Fruit fly (Drosophila melanogaster) whole organism, embryonic: Measurements from ENCODE around the gene sbr.

Source experiments
- ATbp ChIP-seq: fragments of 200-800 bp; sonication (Bioruptor generic); optimal IDR thresholded peaks from 2 replicates; lab custom pipeline; 2017; ENCODE audit warnings: missing biosample characterization, mild to moderate bottlenecking, missing genetic modification characterization, missing genetic modification reagents
- Adf1 ChIP-seq: fragments of 200-800 bp; sonication (Bioruptor generic); IDR thresholded peaks from 2 replicates; pipeline ENCODE4 v1.3.6; 2022; ENCODE audit warnings: missing biosample characterization, missing genetic modification characterization
- CG10654 ChIP-seq: fragments of 200-800 bp; sonication (Bioruptor generic); optimal IDR thresholded peaks from 2 replicates; lab custom pipeline; 2016; ENCODE audit warnings: missing biosample characterization, missing genetic modification characterization
- CG11085 ChIP-seq: fragments of 200-800 bp; sonication (Bioruptor generic); IDR thresholded peaks from 2 replicates; pipeline ENCODE4 v1.3.6; 2022; ENCODE audit warnings: missing biosample characterization, missing genetic modification characterization
- CG11093 ChIP-seq: fragments of 200-800 bp; sonication (Bioruptor generic); IDR thresholded peaks from 3 replicates; pipeline ENCODE4 v1.3.6; 2022; ENCODE audit warnings: missing biosample characterization, missing genetic modification characterization
- CG1602 ChIP-seq: fragments of 200-800 bp; sonication (Bioruptor generic); optimal IDR thresholded peaks from 3 replicates; lab custom pipeline; 2016; ENCODE audit warnings: missing biosample characterization, missing genetic modification characterization
- CG1832 ChIP-seq: fragments of 200-800 bp; sonication (Bioruptor generic); optimal IDR thresholded peaks from 2 replicates; lab custom pipeline; 2017; ENCODE audit warnings: missing biosample characterization, mild to moderate bottlenecking, missing genetic modification characterization, inconsistent platforms
- CG18619 ChIP-seq: fragments of 200-800 bp; sonication (Bioruptor generic); optimal IDR thresholded peaks from 3 replicates; lab custom pipeline; 2017; ENCODE audit warnings: missing biosample characterization, mild to moderate bottlenecking, missing genetic modification characterization
- CG2889 ChIP-seq: fragments of 200-800 bp; sonication (Bioruptor generic); IDR thresholded peaks from 3 replicates; pipeline ENCODE4 v1.3.6; 2022; ENCODE audit warnings: missing biosample characterization, missing genetic modification characterization
- CG31224 ChIP-seq: fragments of 200-800 bp; sonication (Bioruptor generic); IDR thresholded peaks from 2 replicates; pipeline ENCODE4 v1.3.6; 2022; ENCODE audit warnings: missing biosample characterization, missing genetic modification characterization
- CG42726 ChIP-seq: fragments of 200-800 bp; sonication (Bioruptor generic); IDR thresholded peaks from 2 replicates; pipeline ENCODE4 v1.3.6; 2022; ENCODE audit warnings: missing biosample characterization, missing genetic modification characterization; ENCODE audit not compliant: partially characterized antibody
- CG4854 ChIP-seq: fragments of 200-800 bp; sonication (Bioruptor generic); optimal IDR thresholded peaks from 2 replicates; lab custom pipeline; 2016; ENCODE audit warnings: missing biosample characterization, missing genetic modification characterization, inconsistent platforms
- CG6254 ChIP-seq: fragments of 200-800 bp; sonication (Bioruptor generic); optimal IDR thresholded peaks from 3 replicates; lab custom pipeline; 2017; ENCODE audit warnings: mild to moderate bottlenecking, missing biosample characterization, missing genetic modification reagents, missing genetic modification characterization
- CG6654 ChIP-seq: fragments of 200-800 bp; sonication (Bioruptor generic); optimal IDR thresholded peaks from 2 replicates; lab custom pipeline; 2017; ENCODE audit warnings: missing biosample characterization, mild to moderate bottlenecking, missing genetic modification characterization
- CG6854 ChIP-seq: fragments of 200-800 bp; sonication (Bioruptor generic); optimal IDR thresholded peaks from 3 replicates; lab custom pipeline; 2017; ENCODE audit warnings: missing biosample characterization, mild to moderate bottlenecking, missing genetic modification characterization
- CG7745 ChIP-seq: fragments of 200-800 bp; sonication (Bioruptor generic); optimal IDR thresholded peaks from 2 replicates; lab custom pipeline; 2018; ENCODE audit warnings: missing biosample characterization, mild to moderate bottlenecking, missing genetic modification characterization, moderate library complexity
- Chrac-16 ChIP-seq: fragments of 200-800 bp; sonication (Bioruptor generic); optimal IDR thresholded peaks from 3 replicates; lab custom pipeline; 2016; ENCODE audit warnings: missing biosample characterization, missing genetic modification characterization
- H2.0 ChIP-seq: fragments of 200-800 bp; sonication (Bioruptor generic); IDR thresholded peaks from 2 replicates; pipeline ENCODE4 v1.3.6; 2022; ENCODE audit warnings: missing biosample characterization, missing genetic modification characterization
- HHEX ChIP-seq: fragments of 200-800 bp; sonication (Bioruptor generic); optimal IDR thresholded peaks from 3 replicates; lab custom pipeline; 2017; ENCODE audit warnings: missing biosample characterization, mild to moderate bottlenecking, missing genetic modification characterization, missing genetic modification reagents
- Hmx ChIP-seq: fragments of 200-800 bp; sonication (Bioruptor generic); optimal IDR thresholded peaks from 2 replicates; lab custom pipeline; 2016; ENCODE audit warnings: missing biosample characterization, missing genetic modification characterization
- Hr39 ChIP-seq: fragments of >200 bp; optimal IDR thresholded peaks from 2 replicates; lab custom pipeline; 2017
- MTF-1 ChIP-seq: fragments of 200-800 bp; sonication (Bioruptor generic); optimal IDR thresholded peaks from 2 replicates; lab custom pipeline; 2018; ENCODE audit warnings: missing biosample characterization, mild to moderate bottlenecking, missing genetic modification characterization, borderline replicate concordance
- Nf-YB ChIP-seq: fragments of 200-800 bp; sonication (Bioruptor generic); optimal IDR thresholded peaks from 3 replicates; lab custom pipeline; 2019; ENCODE audit warnings: missing biosample characterization, mild to moderate bottlenecking, missing genetic modification characterization, moderate library complexity
- Pdp1 ChIP-seq, 2 experiments: fragments of 200-800 bp; sonication (Bioruptor generic); optimal IDR thresholded peaks; 3 replicates each; lab custom pipeline; 2016; ENCODE audit warnings: missing biosample characterization in 2 of 2, missing genetic modification characterization in 2 of 2, mild to moderate bottlenecking in 1 of 2, moderate library complexity in 1 of 2
- Poxn ChIP-seq: fragments of 200-800 bp; sonication (Bioruptor generic); IDR thresholded peaks from 2 replicates; pipeline ENCODE4 v1.3.6; 2022; ENCODE audit warnings: missing biosample characterization, missing genetic modification characterization
- Rfx ChIP-seq: fragments of 200-800 bp; sonication (Bioruptor generic); IDR thresholded peaks from 2 replicates; pipeline ENCODE4 v1.3.6; 2022; ENCODE audit warnings: missing biosample characterization, missing genetic modification characterization
- Taf1 ChIP-seq: fragments of 200-800 bp; sonication (Bioruptor generic); IDR thresholded peaks from 2 replicates; pipeline ENCODE4 v1.3.6; 2022; ENCODE audit warnings: missing biosample characterization, missing genetic modification characterization
- Trl ChIP-seq, 3 experiments: fragments of >200 bp in 2 of 3; fragments of 200-800 bp in 1 of 3; sonication (Bioruptor generic) in 1 of 3; optimal IDR thresholded peaks; 2 replicates in 1 of 3; 3 replicates in 2 of 3; lab custom pipeline; 2016 to 2017; ENCODE audit warnings: missing biosample characterization in 1 of 3, missing genetic modification characterization in 1 of 3
- Vsx1 ChIP-seq: fragments of 200-800 bp; sonication (Bioruptor generic); optimal IDR thresholded peaks from 2 replicates; lab custom pipeline; 2017; ENCODE audit warnings: missing biosample characterization, mild to moderate bottlenecking, missing genetic modification characterization, missing genetic modification reagents
- az2 ChIP-seq: fragments of 200-800 bp; sonication (Bioruptor generic); optimal IDR thresholded peaks from 3 replicates; lab custom pipeline; 2016; ENCODE audit warnings: missing biosample characterization, missing genetic modification characterization
- bcd ChIP-seq: fragments of 200-800 bp; sonication (Bioruptor generic); optimal IDR thresholded peaks from 2 replicates; lab custom pipeline; 2017; ENCODE audit warnings: missing biosample characterization, mild to moderate bottlenecking, missing genetic modification characterization
- btn ChIP-seq: fragments of 200-800 bp; sonication (Bioruptor generic); optimal IDR thresholded peaks from 2 replicates; lab custom pipeline; 2016; ENCODE audit warnings: missing biosample characterization, missing genetic modification characterization
- cad ChIP-seq: fragments of >200 bp; optimal IDR thresholded peaks from 2 replicates; lab custom pipeline; 2017; ENCODE audit warnings: missing biosample characterization, missing genetic modification characterization
- cas ChIP-seq: fragments of 200-800 bp; sonication (Bioruptor generic); IDR thresholded peaks from 2 replicates; pipeline ENCODE4 v1.3.6; 2022; ENCODE audit warnings: missing biosample characterization, missing genetic modification characterization
- cg ChIP-seq: fragments of 200-800 bp; sonication (Bioruptor generic); optimal IDR thresholded peaks from 3 replicates; lab custom pipeline; 2019; ENCODE audit warnings: missing biosample characterization, mild to moderate bottlenecking, missing genetic modification characterization, moderate library complexity
- dm ChIP-seq: fragments of 200-800 bp; sonication (Bioruptor generic); optimal IDR thresholded peaks from 3 replicates; lab custom pipeline; 2016; ENCODE audit warnings: missing biosample characterization, missing genetic modification characterization
- dpn ChIP-seq, 2 experiments: fragments of 200-800 bp; sonication (Bioruptor generic); optimal IDR thresholded peaks; 3 replicates each; lab custom pipeline; 2016; ENCODE audit warnings: missing biosample characterization in 2 of 2, missing genetic modification characterization in 2 of 2
- esg ChIP-seq: fragments of 200-800 bp; sonication (Bioruptor generic); conservative IDR thresholded peaks from 2 replicates; pipeline ENCODE4 v1.3.6; 2022; ENCODE audit warnings: missing biosample characterization, missing genetic modification characterization
- ewg ChIP-seq: fragments of 200-800 bp; sonication (Bioruptor generic); optimal IDR thresholded peaks from 3 replicates; lab custom pipeline; 2017; ENCODE audit warnings: mild to moderate bottlenecking, missing biosample characterization, missing genetic modification reagents, missing genetic modification characterization
- eyg ChIP-seq: fragments of 200-800 bp; sonication (Bioruptor generic); optimal IDR thresholded peaks from 3 replicates; lab custom pipeline; 2016; ENCODE audit warnings: missing biosample characterization, missing genetic modification characterization
- fd102C ChIP-seq: fragments of 200-800 bp; sonication (Bioruptor generic); optimal IDR thresholded peaks from 2 replicates; lab custom pipeline; 2018; ENCODE audit warnings: missing biosample characterization, mild to moderate bottlenecking, missing genetic modification characterization, moderate library complexity
- gsb-n ChIP-seq: fragments of 200-800 bp; sonication (Bioruptor generic); optimal IDR thresholded peaks from 3 replicates; lab custom pipeline; 2018; ENCODE audit warnings: missing biosample characterization, mild to moderate bottlenecking, missing genetic modification characterization
- gt ChIP-seq: fragments of 200-800 bp; sonication (Bioruptor generic); IDR thresholded peaks from 2 replicates; pipeline ENCODE4 v1.3.6; 2022; ENCODE audit warnings: missing biosample characterization, missing genetic modification characterization
- hkb ChIP-seq, 2 experiments: fragments of 200-800 bp in 1 of 2; fragments of >200 bp in 1 of 2; sonication (Bioruptor generic) in 1 of 2; IDR thresholded peaks in 1 of 2; optimal IDR thresholded peaks in 1 of 2; 2 replicates each; pipeline versions ENCODE4 v1.3.6 to Lab custom; 2017 to 2022; ENCODE audit warnings: missing biosample characterization in 1 of 2, missing genetic modification characterization in 1 of 2
- jing ChIP-seq: fragments of 200-800 bp; sonication (Bioruptor generic); optimal IDR thresholded peaks from 2 replicates; lab custom pipeline; 2018; ENCODE audit warnings: missing biosample characterization, mild to moderate bottlenecking, missing genetic modification characterization
- kay ChIP-seq: fragments of 200-800 bp; sonication (Bioruptor generic); optimal IDR thresholded peaks from 2 replicates; lab custom pipeline; 2016; ENCODE audit warnings: missing biosample characterization, missing genetic modification characterization
- psq ChIP-seq: fragments of 200-800 bp; sonication (Bioruptor generic); optimal IDR thresholded peaks from 2 replicates; lab custom pipeline; 2017; ENCODE audit warnings: missing biosample characterization, missing genetic modification characterization
- ranshi ChIP-seq: fragments of 200-800 bp; sonication (Bioruptor generic); IDR thresholded peaks from 2 replicates; pipeline ENCODE4 v1.3.6; 2022; ENCODE audit warnings: missing biosample characterization, missing genetic modification characterization
- sug ChIP-seq: fragments of 200-800 bp; optimal IDR thresholded peaks from 2 replicates; lab custom pipeline; 2019; ENCODE audit warnings: missing biosample characterization, mild to moderate bottlenecking, missing genetic modification characterization, moderate library complexity
- zen ChIP-seq: fragments of 200-800 bp; sonication (Bioruptor generic); optimal IDR thresholded peaks from 3 replicates; lab custom pipeline; 2018; ENCODE audit warnings: missing biosample characterization, mild to moderate bottlenecking, missing genetic modification characterization, moderate library complexity

sbr gene

DNA sequence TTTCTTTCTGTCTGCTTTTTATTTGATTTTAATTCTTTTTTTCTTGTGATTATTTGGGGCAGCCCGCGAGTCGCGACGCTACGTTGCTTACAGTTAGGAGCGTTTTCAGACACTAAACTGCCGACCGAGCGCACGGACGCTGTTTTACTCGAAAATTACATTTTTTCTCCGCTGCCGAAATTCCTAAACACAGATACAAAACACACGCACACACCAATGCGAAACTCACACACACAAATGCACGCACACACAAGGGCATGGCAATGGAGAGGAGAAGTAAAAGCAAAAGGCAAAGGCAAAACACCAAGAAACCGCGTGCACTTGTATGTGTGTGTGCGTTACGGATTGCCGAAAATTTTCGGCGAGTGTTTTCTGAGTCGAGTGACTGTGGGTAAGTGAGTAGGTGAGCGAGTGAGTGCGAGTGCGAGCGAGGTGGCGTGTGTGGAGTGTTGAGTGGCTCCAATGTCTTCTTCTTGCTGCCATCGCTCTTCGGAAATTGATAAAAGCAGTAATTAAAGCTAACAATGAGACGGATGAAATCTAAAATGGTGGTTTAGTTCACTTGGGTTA is 31.3 kb downstream of the sbr start (continued):
- no peak for TF ChIP-seq CG42726 (GFP tag; lab: Robert Waterston, UW)
- TF ChIP-seq CG11093 (GFP tag; lab: Robert Waterston, UW), result no peak
- TF ChIP-seq MTF-1 (GFP tag; lab: Kevin White, UChicago), result no peak
- TF ChIP-seq dpn (GFP tag; optimal IDR thresholded peaks at IDR 0.05; lab: Kevin White, UChicago), result no peak
- TF ChIP-seq CG4854, result no peak
- no peak for TF ChIP-seq CG2889 (GFP tag; lab: Robert Waterston, UW)
- no peak for TF ChIP-seq CG10654 (GFP tag; lab: Kevin White, UChicago)
- peak in 1 of 2 experiments; percentile 65 for TF ChIP-seq Pdp1 (GFP tag; optimal IDR thresholded peaks at IDR 0.05; lab: Kevin White, UChicago)
- TF ChIP-seq cg, result peak; percentile 99
- peak; percentile 45 to 73 for TF ChIP-seq Trl (optimal IDR thresholded peaks at IDR 0.05; lab: Kevin White, UChicago)
- TF ChIP-seq Trl (GFP tag; optimal IDR thresholded peaks at IDR 0.05; lab: Kevin White, UChicago), result peak; percentile 24
- no peak for TF ChIP-seq CG6654 (GFP tag; lab: Kevin White, UChicago)
- peak; percentile 46 for TF ChIP-seq CG1832
- no peak for TF ChIP-seq gt
- TF ChIP-seq CG6254, result no peak
- no peak for TF ChIP-seq cad (GFP tag; lab: Kevin White, UChicago)
- no peak for TF ChIP-seq CG6854 (GFP tag; lab: Kevin White, UChicago)
- no peak for TF ChIP-seq Chrac-16 (GFP tag; lab: Kevin White, UChicago)
- TF ChIP-seq CG1602, result no peak
- no peak for TF ChIP-seq gsb-n (tag; lab: Kevin White, UChicago)
- no peak for TF ChIP-seq btn (GFP tag; lab: Kevin White, UChicago)
- TF ChIP-seq esg (GFP tag; lab: Robert Waterston, UW), result no peak
- no peak for TF ChIP-seq CG18619 (GFP tag; lab: Kevin White, UChicago)
- TF ChIP-seq Nf-YB (GFP tag; lab: Kevin White, UChicago), result peak; percentile 35
- TF ChIP-seq jing, result no peak
- TF ChIP-seq Poxn (GFP tag; lab: Robert Waterston, UW), result no peak
- TF ChIP-seq zen (tag; lab: Kevin White, UChicago), result peak; percentile 6
- TF ChIP-seq CG11085, result no peak
- TF ChIP-seq hkb (optimal IDR thresholded peaks at IDR 0.05; lab: Kevin White, UChicago), result no peak
- 0 out of 2 replicates have a peak, but pooled peaks have one; percentile 22 for TF ChIP-seq hkb (GFP tag; IDR thresholded peaks at IDR 0.05; lab: Robert Waterston, UW)
- no peak for TF ChIP-seq H2.0 (GFP tag; lab: Robert Waterston, UW)
- TF ChIP-seq psq (GFP tag; lab: Kevin White, UChicago), result peak; percentile 19
- no peak for TF ChIP-seq HHEX
- TF ChIP-seq kay (GFP tag; lab: Kevin White, UChicago), result no peak
- TF ChIP-seq ranshi (GFP tag; lab: Robert Waterston, UW), result no peak
- no peak for TF ChIP-seq CG31224
- TF ChIP-seq ATbp (GFP tag; lab: Kevin White, UChicago), result peak; percentile 47
- TF ChIP-seq Vsx1 (GFP tag; lab: Kevin White, UChicago), result no peak
- no peak for TF ChIP-seq cas (GFP tag; lab: Robert Waterston, UW)
- TF ChIP-seq Hr39, result no peak
- peak; percentile 20; the same call in 1 of the 2 replicates for TF ChIP-seq Rfx (GFP tag; lab: Robert Waterston, UW)
- peak; percentile 37 for TF ChIP-seq sug (tag; lab: Kevin White, UChicago)
- TF ChIP-seq CG7745 (tag; lab: Kevin White, UChicago), result peak; percentile 56
- TF ChIP-seq az2 (GFP tag; lab: Kevin White, UChicago), result no peak
- TF ChIP-seq bcd, result no peak
- TF ChIP-seq fd102C (GFP tag; lab: Kevin White, UChicago), result no peak
- no peak for TF ChIP-seq dm (GFP tag; lab: Kevin White, UChicago)
- no peak for TF ChIP-seq Hmx (GFP tag; lab: Kevin White, UChicago)
- no peak for TF ChIP-seq eyg (GFP tag; lab: Kevin White, UChicago)
- no peak for TF ChIP-seq ewg
- TF ChIP-seq Taf1, result no peak
- peak; percentile 89 for TF ChIP-seq Adf1
